Worm (Caenorhabditis elegans) whole organism, L4/young adult: ENCODE measurements around the gene fbxa-194.

ENCODE experiments used
- W03F9.2 ChIP-seq: fragments of 150-350 bp; optimal IDR thresholded peaks from 2 replicates; lab custom pipeline; 2014; ENCODE audit warnings: missing biosample characterization, missing genetic modification characterization
- dao-5 ChIP-seq: sonication (generic microtip); optimal IDR thresholded peaks from 2 replicates; lab custom pipeline; 2016; ENCODE audit warnings: missing genotype, missing genetic modification characterization, moderate library complexity, missing compliant biosample characterization
- him-1 ChIP-seq: sonication (generic microtip); optimal IDR thresholded peaks from 2 replicates; lab custom pipeline; 2016; ENCODE audit warnings: missing genotype, missing genetic modification reagents, missing genetic modification characterization, missing compliant biosample characterization

Gene fbxa-194

DNA sequence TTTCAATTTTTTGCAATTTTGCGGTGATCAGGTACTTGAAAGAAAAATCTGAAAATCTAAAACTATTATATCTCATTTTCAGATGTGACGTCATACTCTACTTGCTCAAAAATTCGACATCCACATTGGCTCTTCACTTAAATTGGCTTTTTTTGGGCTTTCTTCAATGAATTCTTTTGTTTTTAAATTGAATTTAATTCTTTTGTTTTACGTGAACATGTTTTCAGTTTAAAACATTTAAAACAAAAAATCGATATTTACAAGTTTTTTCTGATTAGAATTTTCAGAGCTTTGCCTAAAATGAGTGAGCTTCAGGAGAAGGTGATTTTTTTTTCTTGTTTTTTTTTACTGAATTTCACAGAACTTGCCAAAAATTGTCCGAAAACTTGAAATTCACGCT is 36.9 kb downstream of the fbxa-194 start, which contains the start of gene W04E12.3:
W04E12.3 (plus strand) TSS at position 301 of the 400 bp plus-strand sequence.
- TF ChIP-seq him-1 (no peak), dao-5 (tag; lab: Kevin White, UChicago) (no peak), W03F9.2 (no peak)

ce11 chrV:19741034-19741433 is 37.5 kb downstream of the fbxa-194 start, which contains the start of gene W04E12.2:
Gene W04E12.2 (minus strand): TSS chrV:19741134.
- no peak for TF ChIP-seq him-1
- TF ChIP-seq dao-5 (tag; lab: Kevin White, UChicago) = no peak
- TF ChIP-seq W03F9.2 = no peak

DNA sequence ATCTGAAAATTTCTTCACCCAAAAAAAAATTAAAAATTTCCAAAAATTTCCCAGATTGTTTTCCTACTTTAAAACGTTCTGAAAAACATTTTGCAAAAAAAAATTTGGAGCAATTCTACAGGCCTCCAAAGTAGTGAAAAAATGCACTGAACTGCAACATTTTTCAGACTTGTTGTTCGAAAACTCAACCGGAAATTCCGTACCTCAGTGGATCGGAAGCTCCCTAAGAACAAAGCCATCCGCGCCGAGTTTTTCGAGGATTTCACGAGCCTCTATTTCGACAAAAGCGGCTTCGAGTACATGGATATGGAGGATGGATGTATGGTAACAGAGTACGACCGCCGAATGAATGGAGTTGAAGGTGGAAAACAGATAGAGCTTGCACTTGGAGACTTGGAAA is 40.4 kb downstream of the fbxa-194 start, which contains the start of gene fbxa-131:
fbxa-131 (plus strand) TSS at position 301 of the 400 bp plus-strand sequence.
- TF ChIP-seq W03F9.2 (no peak), him-1 (no peak), dao-5 (tag; lab: Kevin White, UChicago) (no peak)

ce11 chrV:19737458-19737857 is 41.0 kb downstream of the fbxa-194 start, which contains the start of gene W04E12.7:
Gene W04E12.7 (minus strand): TSS chrV:19737558.
- TF ChIP-seq dao-5 (tag; lab: Kevin White, UChicago) (no peak), him-1 (no peak), W03F9.2 (no peak)

DNA sequence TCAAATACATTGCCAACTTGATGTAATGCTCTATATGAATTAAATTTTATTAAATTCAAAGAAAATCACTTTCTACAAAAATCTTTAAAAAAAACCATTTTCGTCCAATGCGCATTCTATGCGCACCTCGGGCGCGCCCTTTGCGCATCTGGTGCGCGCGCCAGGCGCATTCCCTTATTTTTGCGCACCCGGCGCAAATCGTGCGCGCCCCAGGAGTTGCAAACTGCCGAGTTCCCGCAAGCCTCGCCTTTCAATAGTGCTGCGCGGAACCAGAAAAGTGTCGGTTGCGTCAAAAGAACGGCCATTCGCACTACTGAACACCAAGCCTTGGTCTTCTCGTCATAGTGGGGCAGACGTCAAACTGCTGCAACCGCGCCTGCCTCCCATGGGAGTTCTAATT is 44.8 kb downstream of the fbxa-194 start:
- no peak for TF ChIP-seq dao-5 (tag; lab: Kevin White, UChicago)
- no peak for TF ChIP-seq him-1
- TF ChIP-seq W03F9.2 = no peak

- TF ChIP-seq W03F9.2 = no peak
- no peak for TF ChIP-seq dao-5 (tag; lab: Kevin White, UChicago)
- TF ChIP-seq him-1 = no peak
Measured at ce11 chrV:19730280-19730679, 48.2 kb downstream of the fbxa-194 start, which contains the start of gene Y116F11A.1. Gene Y116F11A.1 (plus strand): TSS chrV:19730580.

DNA sequence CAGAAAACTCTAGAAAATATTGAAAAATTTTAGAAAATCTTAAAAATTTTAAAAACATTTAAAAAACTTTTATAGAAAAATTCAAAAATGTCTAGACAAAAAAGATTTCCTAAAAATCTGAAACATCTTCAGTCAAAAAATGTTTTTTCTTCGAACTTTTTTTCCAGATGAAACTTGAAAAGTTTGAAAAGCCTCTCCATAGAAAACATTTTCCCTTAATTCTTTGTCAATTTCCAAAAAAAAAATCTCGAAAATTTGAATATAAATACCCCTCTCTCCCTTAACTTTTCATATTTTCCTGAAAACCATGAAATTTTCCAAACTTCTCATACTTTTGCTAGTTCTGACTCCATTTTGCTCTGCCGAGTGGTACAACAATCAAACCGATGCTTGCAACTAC is 49.8 kb downstream of the fbxa-194 start, which contains the start of gene Y116F11A.3:
Y116F11A.3 (plus strand) TSS at position 301 of the 400 bp plus-strand sequence.
- TF ChIP-seq W03F9.2 (no peak), him-1 (no peak), dao-5 (tag; lab: Kevin White, UChicago) (no peak)

DNA sequence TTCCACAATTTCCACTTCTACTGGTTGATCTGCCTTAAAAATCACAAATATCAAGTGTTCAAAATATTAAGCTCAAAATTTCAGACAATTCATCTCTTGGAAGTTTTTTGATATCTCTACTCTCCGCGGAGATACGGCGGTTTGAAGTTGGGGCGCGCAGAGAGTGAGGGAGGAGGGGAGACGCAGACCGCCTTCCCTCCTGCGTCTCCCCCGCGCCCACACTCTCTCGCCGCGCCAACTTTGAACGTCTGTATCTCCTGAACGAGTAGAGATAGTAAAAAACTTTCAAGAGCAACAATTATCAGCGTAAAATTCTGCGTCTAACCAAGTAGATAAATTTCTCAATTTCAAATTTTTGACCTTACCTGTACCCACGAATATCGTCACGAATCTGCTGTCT is 50.5 kb downstream of the fbxa-194 start:
- no peak for TF ChIP-seq dao-5 (tag; lab: Kevin White, UChicago)
- TF ChIP-seq W03F9.2 = no peak
- TF ChIP-seq him-1 = no peak
